Worm (Caenorhabditis elegans) whole organism, L1 larva: ENCODE results near the gene alp-1.

ENCODE experiments used
- alr-1 ChIP-seq: fragments of 200-800 bp; sonication (Bioruptor generic); optimal IDR thresholded peaks from 2 replicates; lab custom pipeline; 2018; ENCODE audit warnings: borderline replicate concordance, mild to moderate bottlenecking, missing genetic modification characterization, missing compliant biosample characterization
- ama-1 ChIP-seq: fragments of 150-350 bp; optimal IDR thresholded peaks from 2 replicates; lab custom pipeline; 2014
- ces-1 ChIP-seq: fragments of 150-350 bp; optimal IDR thresholded peaks from 2 replicates; lab custom pipeline; 2014; ENCODE audit warnings: missing biosample characterization, missing genetic modification reagents, missing genetic modification characterization
- lin-39 ChIP-seq: fragments of 150-350 bp; optimal IDR thresholded peaks from 2 replicates; lab custom pipeline; 2014; ENCODE audit warnings: missing biosample characterization, missing genetic modification reagents, missing genetic modification characterization
- mdl-1 ChIP-seq, 2 experiments: fragments of 150-350 bp; optimal IDR thresholded peaks; 2 replicates each; lab custom pipeline; 2014 to 2017; ENCODE audit warnings: missing biosample characterization in 2 of 2, missing genetic modification characterization in 2 of 2, inconsistent platforms in 1 of 2
- nhr-12 ChIP-seq: sonication (generic microtip); optimal IDR thresholded peaks from 2 replicates; lab custom pipeline; 2017; ENCODE audit warnings: missing biosample characterization, missing genetic modification characterization
- pqm-1 ChIP-seq: sonication (generic microtip); optimal IDR thresholded peaks from 3 replicates; lab custom pipeline; 2017; ENCODE audit warnings: missing biosample characterization, missing genetic modification characterization
- unc-98 ChIP-seq: fragments of 200-800 bp; sonication (Bioruptor generic); IDR thresholded peaks from 2 replicates; pipeline ENCODE4 v1.3.6; 2022; ENCODE audit warnings: missing genetic modification characterization, missing compliant biosample characterization

DNA sequence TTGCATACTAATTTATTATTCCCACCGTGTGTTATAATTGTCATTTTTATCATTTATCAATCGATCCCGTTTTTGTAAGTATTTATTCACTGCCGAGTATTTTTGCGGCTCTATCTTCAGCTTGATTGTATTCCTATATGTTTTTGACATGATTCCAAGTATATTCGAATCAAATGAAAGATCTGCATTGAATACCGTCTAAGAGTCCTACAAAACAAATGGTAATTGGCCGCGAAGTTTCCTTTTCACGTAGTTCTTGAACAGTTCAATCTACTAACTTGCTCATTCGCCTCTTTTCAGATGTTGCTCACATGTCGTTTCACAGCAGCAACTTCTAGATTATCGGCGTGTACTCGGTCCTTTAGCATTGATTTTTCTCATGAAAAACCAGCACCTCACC is 40.3 kb downstream of the alp-1 start, which contains the start of gene C27B7.2:
- TF ChIP-seq pqm-1 (no peak), nhr-12 (tag; lab: Kevin White, UChicago) (no peak), unc-98 (GFP tag; lab: Robert Waterston, UW) (no peak), mdl-1 (tag; optimal IDR thresholded peaks at IDR 0.05; lab: Kevin White, UChicago) (no peak), lin-39 (no peak), ces-1 (GFP tag; lab: Kevin White, UChicago) (no peak), ama-1 (no peak), alr-1 (no peak)
